Worm (Caenorhabditis elegans) whole organism, L4/young adult: ENCODE data around the gene T14G12.6.

ENCODE experiments used
- W03F9.2 ChIP-seq: fragments of 150-350 bp; optimal IDR thresholded peaks from 2 replicates; lab custom pipeline; 2014; ENCODE audit warnings: missing biosample characterization, missing genetic modification characterization
- dao-5 ChIP-seq: sonication (generic microtip); optimal IDR thresholded peaks from 2 replicates; lab custom pipeline; 2016; ENCODE audit warnings: missing genotype, missing genetic modification characterization, moderate library complexity, missing compliant biosample characterization
- him-1 ChIP-seq: sonication (generic microtip); optimal IDR thresholded peaks from 2 replicates; lab custom pipeline; 2016; ENCODE audit warnings: missing genotype, missing genetic modification reagents, missing genetic modification characterization, missing compliant biosample characterization

ce11 chrX:3709747-3710146 is 49.5 kb downstream of the T14G12.6 start:
- TF ChIP-seq him-1 = no peak
- no peak for TF ChIP-seq dao-5 (tag; lab: Kevin White, UChicago)
- TF ChIP-seq W03F9.2 (tag; lab: Kevin White, UChicago) = no peak
